Worm (Caenorhabditis elegans): ENCODE results near the gene rpl-7A.

DNA sequence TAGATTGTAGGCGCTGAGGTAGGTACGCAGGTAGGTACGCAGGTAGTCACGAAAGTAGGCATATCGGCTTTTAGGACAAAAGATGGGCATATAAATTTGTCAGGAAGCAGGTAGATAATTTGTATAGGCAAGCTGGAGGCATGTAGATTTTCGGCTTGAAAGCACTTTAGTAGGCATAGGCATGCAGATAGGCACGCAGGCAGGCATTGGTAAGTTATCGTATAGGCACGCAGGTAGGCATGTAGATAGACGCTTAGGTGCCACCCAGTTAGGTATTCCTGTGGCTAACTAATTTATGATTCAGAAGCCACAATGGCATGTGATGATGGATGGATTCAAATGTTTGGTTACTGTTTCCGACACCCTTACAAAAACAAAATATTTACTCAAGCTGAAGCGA is 32.6 kb upstream of the rpl-7A start:
- TF ChIP-seq pes-1 (GFP tag; IDR thresholded peaks at IDR 0.05) (no peak), ama-1 (optimal IDR thresholded peaks at IDR 0.05) (no peak), ceh-36 (tag; optimal IDR thresholded peaks at IDR 0.05) (no peak), hmg-4 (GFP tag; optimal IDR thresholded peaks at IDR 0.05) (no peak), hnd-1 (tag; optimal IDR thresholded peaks at IDR 0.05) (no peak)

Measured in whole organism, early embryonic.